Worm (Caenorhabditis elegans): Measurements from ENCODE around the gene dmd-8.

dmd-8 gene

ce11 chrV:336350-336749 is at the start of gene dmd-8:
dmd-8 (minus strand) TSS chrV:336450.
- TF ChIP-seq lin-35 (GFP tag; optimal IDR thresholded peaks at IDR 0.05) (no peak), fkh-4 (tag; optimal IDR thresholded peaks at IDR 0.05; ENCODE audit: borderline replicate concordance) (no peak), snpc-4 (tag; optimal IDR thresholded peaks at IDR 0.05) (no peak), ceh-88 (GFP tag; IDR thresholded peaks at IDR 0.05) (no peak), fkh-8 (tag; optimal IDR thresholded peaks at IDR 0.05) (no peak), irx-1 (tag; optimal IDR thresholded peaks at IDR 0.05) (no peak), lir-3 (tag; optimal IDR thresholded peaks at IDR 0.05; ENCODE audit: poor library complexity) (no peak), dsc-1 (tag; optimal IDR thresholded peaks at IDR 0.05) (no peak), hlh-4 (tag; optimal IDR thresholded peaks at IDR 0.05) (no peak), efl-1 (optimal IDR thresholded peaks at IDR 0.05) (no peak), efl-1 (GFP tag; optimal IDR thresholded peaks at IDR 0.05 in 1 of 2) (no peak), C34B4.2 (tag; optimal IDR thresholded peaks at IDR 0.05) (no peak), ztf-4 (tag; optimal IDR thresholded peaks at IDR 0.05) (no peak)

DNA sequence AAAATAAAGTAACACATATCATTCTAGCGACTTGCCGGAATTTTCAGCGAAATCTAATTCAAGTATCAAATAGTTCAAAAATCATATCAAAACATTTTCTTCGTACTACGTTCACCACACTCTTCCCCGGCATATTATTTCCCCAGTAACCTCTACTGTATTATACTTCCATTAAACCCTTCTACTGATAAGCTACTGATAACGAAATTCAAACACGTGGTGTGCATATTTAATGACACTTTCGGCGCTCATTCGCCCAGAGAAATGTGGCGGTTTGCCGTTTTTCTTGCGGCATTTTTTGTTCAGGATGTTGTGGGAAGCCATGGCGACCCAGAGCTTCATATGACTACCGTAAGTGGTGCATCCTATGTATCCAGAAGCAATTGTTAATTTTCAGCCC is 49.2 kb upstream of the dmd-8 start, which contains the start of gene lipl-5:
Gene lipl-5 (plus strand): TSS at position 259 of the 400 bp plus-strand sequence.
- TF ChIP-seq elt-2 (tag; optimal IDR thresholded peaks at IDR 0.05) (peak; percentile 81), lin-35 (GFP tag; optimal IDR thresholded peaks at IDR 0.05) (peak in 1 of 2 experiments; percentile 18), ztf-4 (tag; optimal IDR thresholded peaks at IDR 0.05) (no peak), jun-1 (tag; optimal IDR thresholded peaks at IDR 0.05) (no peak)

ce11 chrV:384511-384910 is 48.3 kb upstream of the dmd-8 start:
- no peak for TF ChIP-seq isw-1 (GFP tag; IDR thresholded peaks at IDR 0.05)
- peak; percentile 48 for TF ChIP-seq elt-2 (tag; optimal IDR thresholded peaks at IDR 0.05)

DNA sequence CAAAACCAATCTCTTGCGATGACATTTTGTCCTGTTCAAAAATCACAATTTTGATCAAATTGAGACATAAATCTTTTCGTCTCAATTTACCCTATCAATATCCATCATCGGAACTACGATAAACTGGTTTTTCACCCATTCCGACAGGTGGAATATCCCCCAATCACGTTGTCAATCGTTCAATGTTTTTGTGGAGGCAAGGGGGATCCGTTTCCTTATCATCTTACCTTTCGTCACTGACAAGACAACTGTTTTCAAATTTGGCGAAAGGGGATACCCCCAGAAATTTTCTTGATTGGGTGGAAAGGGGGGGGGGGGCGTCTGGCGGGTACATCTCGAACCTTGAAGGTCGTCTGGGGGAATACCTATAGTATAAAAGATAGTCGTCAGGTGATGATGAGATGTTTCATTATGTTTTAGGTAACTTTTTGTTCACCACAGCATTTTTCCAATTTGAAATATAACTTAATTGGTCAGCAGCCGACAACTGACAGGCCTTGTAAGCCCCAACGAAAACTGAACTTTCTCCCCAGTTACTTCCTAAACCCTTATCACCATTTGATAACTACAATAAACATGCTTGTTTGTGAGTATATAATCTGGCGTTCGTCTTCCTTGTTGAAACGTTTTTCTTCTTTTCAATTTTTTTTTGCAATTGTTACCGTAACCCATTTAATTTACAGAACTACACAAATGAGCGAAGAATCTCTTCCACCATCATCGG is 45.1 kb upstream of the dmd-8 start, which contains the start of gene ZK6.8:
Gene ZK6.8 (plus strand): TSS at position 682 of the 724 bp plus-strand sequence.
- TF ChIP-seq blmp-1 (tag; optimal IDR thresholded peaks at IDR 0.05) (peak; percentile 88), nhr-47 (tag; optimal IDR thresholded peaks at IDR 0.05) (peak; percentile 51), C34B4.2 (tag; optimal IDR thresholded peaks at IDR 0.05) (no peak), hlh-17 (GFP tag; optimal IDR thresholded peaks at IDR 0.05; ENCODE audit: borderline replicate concordance) (no peak), C16A3.4 (tag; optimal IDR thresholded peaks at IDR 0.05) (peak; percentile 11), lin-14 (GFP tag; optimal IDR thresholded peaks at IDR 0.05) (peak; percentile 97), sox-4 (tag; optimal IDR thresholded peaks at IDR 0.05) (no peak), unc-130 (tag; optimal IDR thresholded peaks at IDR 0.05) (peak; percentile 72), fkh-4 (tag; optimal IDR thresholded peaks at IDR 0.05; ENCODE audit: borderline replicate concordance) (no peak), pqm-1 (tag; optimal IDR thresholded peaks at IDR 0.05) (no peak), alr-1 (tag; optimal IDR thresholded peaks at IDR 0.05; ENCODE audit: borderline replicate concordance) (no peak), jun-1 (tag; optimal IDR thresholded peaks at IDR 0.05) (peak; percentile 38), fkh-8 (tag; optimal IDR thresholded peaks at IDR 0.05) (no peak), F16B12.6 (tag; optimal IDR thresholded peaks at IDR 0.05) (no peak), efl-3 (GFP tag; optimal IDR thresholded peaks at IDR 0.05) (no peak), efl-1 (optimal IDR thresholded peaks at IDR 0.05) (no peak), efl-1 (GFP tag; optimal IDR thresholded peaks at IDR 0.05 in 1 of 2) (peak in 1 of 2 experiments; percentile 86), mdl-1 (tag; optimal IDR thresholded peaks at IDR 0.05) (peak in 1 of 2 experiments; percentile 77), hlh-4 (tag; optimal IDR thresholded peaks at IDR 0.05) (no peak), tlp-1 (tag; optimal IDR thresholded peaks at IDR 0.05) (no peak), nhr-19 (GFP tag; conservative IDR thresholded peaks at IDR 0.05) (peak; percentile 79), lsy-2 (tag; optimal IDR thresholded peaks at IDR 0.05) (peak in 1 of 2 experiments; percentile 65), aha-1 (tag; optimal IDR thresholded peaks at IDR 0.05) (no peak), ceh-63 (GFP tag; optimal IDR thresholded peaks at IDR 0.05) (no peak), C04F5.9 (tag; optimal IDR thresholded peaks at IDR 0.05) (no peak), isw-1 (GFP tag; IDR thresholded peaks at IDR 0.05) (no peak), nhr-71 (tag; optimal IDR thresholded peaks at IDR 0.05) (peak; percentile 79), lin-13 (GFP tag; optimal IDR thresholded peaks at IDR 0.05) (no peak), nhr-20 (tag; optimal IDR thresholded peaks at IDR 0.05) (peak; percentile 90), ceh-8 (GFP tag; optimal IDR thresholded peaks at IDR 0.05) (no peak), snu-23 (GFP tag; optimal IDR thresholded peaks at IDR 0.05) (peak; percentile 49), mab-9 (GFP tag; IDR thresholded peaks at IDR 0.05) (no peak), nhr-85 (tag) (peak; percentile 99), pax-3 (tag; optimal IDR thresholded peaks at IDR 0.05) (no peak), dpl-1 (GFP tag; optimal IDR thresholded peaks at IDR 0.05) (peak in 1 of 3 experiments; percentile 23), egl-27 (tag; optimal IDR thresholded peaks at IDR 0.05) (no peak)
